Worm (Caenorhabditis elegans): ENCODE data around the gene osm-5.

The osm-5 gene

DNA sequence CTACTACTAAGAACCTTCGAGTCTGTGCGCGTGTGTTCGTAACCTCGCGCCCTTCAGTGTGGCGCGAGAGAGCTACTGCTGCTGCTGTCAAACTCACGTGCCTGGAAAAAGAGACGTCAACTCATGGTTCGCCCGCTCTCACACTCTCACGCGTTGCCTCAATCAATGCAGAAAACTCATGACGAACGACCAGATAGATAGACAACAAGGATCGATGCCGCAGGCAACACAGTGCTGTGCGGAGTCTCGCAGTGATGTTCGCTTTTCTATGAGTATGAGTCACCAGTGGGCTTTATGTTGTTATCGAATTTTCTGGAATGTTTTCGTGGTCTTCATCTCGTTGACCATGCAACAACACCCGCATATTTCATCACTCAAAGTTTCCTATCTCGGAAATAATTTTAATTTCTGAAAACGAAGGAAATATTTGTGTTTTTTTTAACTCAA, 12.5 kb upstream of the osm-5 start (continued):
- TF ChIP-seq nhr-48 (tag; optimal IDR thresholded peaks at IDR 0.05) (peak; percentile 74), dmd-8 (GFP tag; IDR thresholded peaks at IDR 0.05) (no peak), F10B5.3 (tag; optimal IDR thresholded peaks at IDR 0.05) (no peak), php-3 (GFP tag; IDR thresholded peaks at IDR 0.05) (peak; percentile 67; the same call in 1 of the 2 replicates), fos-1 (tag; optimal IDR thresholded peaks at IDR 0.05) (no peak), jun-1 (tag; optimal IDR thresholded peaks at IDR 0.05) (peak; percentile 63), F26F4.8 (GFP tag; conservative IDR thresholded peaks at IDR 0.05) (no peak), ces-1 (GFP tag; optimal IDR thresholded peaks at IDR 0.05) (peak; percentile 8), arid-1 (GFP tag; conservative IDR thresholded peaks at IDR 0.05) (peak; percentile 26; the same call in 1 of the 2 replicates), ceh-44 (GFP tag; IDR thresholded peaks at IDR 0.05) (no peak), D1046.2 (GFP tag; IDR thresholded peaks at IDR 0.05) (0 out of 2 replicates have a peak, but pooled peaks have one; percentile 29), Y75B8A.6 (GFP tag; IDR thresholded peaks at IDR 0.05) (peak; percentile 80; the same call in 1 of the 2 replicates), mes-2 (tag; optimal IDR thresholded peaks at IDR 0.05; ENCODE audit: poor library complexity, severe bottlenecking) (peak; percentile 70), lin-1 (GFP tag; IDR thresholded peaks at IDR 0.05) (peak; percentile 74; the same call in 1 of the 2 replicates), sdz-12 (GFP tag; optimal IDR thresholded peaks at IDR 0.05) (no peak), aha-1 (tag) (peak; percentile 99), snpc-4 (tag; optimal IDR thresholded peaks at IDR 0.05) (no peak), F44E2.7 (GFP tag; IDR thresholded peaks at IDR 0.05) (no peak), nhr-6 (tag; optimal IDR thresholded peaks at IDR 0.05) (peak; percentile 33), nhr-41 (GFP tag; IDR thresholded peaks at IDR 0.05) (0 out of 2 replicates have a peak, but pooled peaks have one; percentile 50), mep-1 (tag; optimal IDR thresholded peaks at IDR 0.05) (peak; percentile 81), hif-1 (tag; optimal IDR thresholded peaks at IDR 0.05) (peak; percentile 43 to 83), fkh-10 (GFP tag; optimal IDR thresholded peaks at IDR 0.05) (peak; percentile 75), ztf-7 (tag; optimal IDR thresholded peaks at IDR 0.05) (no peak), nhr-102 (tag; optimal IDR thresholded peaks at IDR 0.05) (peak; percentile 58), nhr-10 (tag; optimal IDR thresholded peaks at IDR 0.05) (peak; percentile 90), dmd-6 (GFP tag; IDR thresholded peaks at IDR 0.05) (peak; percentile 92), Y5F2A.4 (GFP tag; optimal IDR thresholded peaks at IDR 0.05) (no peak), lim-7 (GFP tag; IDR thresholded peaks at IDR 0.05) (0 out of 2 replicates have a peak, but pooled peaks have one; percentile 15), mxl-2 (GFP tag; conservative IDR thresholded peaks at IDR 0.05) (0 out of 2 replicates have a peak, but pooled peaks have one; percentile 52), zip-11 (GFP tag; IDR thresholded peaks at IDR 0.05) (no peak), Y48G9A.11 (GFP tag; IDR thresholded peaks at IDR 0.05) (no peak), hlh-30 (tag; optimal IDR thresholded peaks at IDR 0.05; ENCODE audit: insufficient read depth) (peak; percentile 100), mdl-1 (tag; optimal IDR thresholded peaks at IDR 0.05) (peak; percentile 88 to 94), vab-7 (GFP tag; IDR thresholded peaks at IDR 0.05) (no peak), dve-1 (tag; optimal IDR thresholded peaks at IDR 0.05; ENCODE audit: insufficient read depth) (peak; percentile 90), nhr-76 (tag; optimal IDR thresholded peaks at IDR 0.05) (no peak), madf-5 (GFP tag; IDR thresholded peaks at IDR 0.05) (peak in 1 of 2 experiments; percentile 49; a peak in 1 of 4 replicates), lin-39 (tag; optimal IDR thresholded peaks at IDR 0.05) (no peak), ceh-32 (tag; optimal IDR thresholded peaks at IDR 0.05; ENCODE audit: poor library complexity) (no peak), lin-38 (GFP tag; IDR thresholded peaks at IDR 0.05) (peak; percentile 40), spr-3 (GFP tag; optimal IDR thresholded peaks at IDR 0.05) (peak; percentile 3), unc-39 (tag; optimal IDR thresholded peaks at IDR 0.05) (no peak), cey-2 (tag; optimal IDR thresholded peaks at IDR 0.05; ENCODE audit: borderline replicate concordance, insufficient read depth) (no peak), lin-29 (GFP tag; IDR thresholded peaks at IDR 0.05) (no peak; the same call in 1 of the 2 replicates), skn-1 (tag; optimal IDR thresholded peaks at IDR 0.05) (no peak), saeg-2 (GFP tag; IDR thresholded peaks at IDR 0.05) (no peak), madf-9 (GFP tag; conservative IDR thresholded peaks at IDR 0.05) (peak; percentile 54; the same call in 1 of the 2 replicates), tra-1 (GFP tag; IDR thresholded peaks at IDR 0.05) (peak; percentile 89; the same call in 1 of the 2 replicates), spr-1 (tag; optimal IDR thresholded peaks at IDR 0.05) (peak; percentile 34)
